Worm (Caenorhabditis elegans) whole organism, L2 larva: ENCODE data around the gene zipt-3.

Experiments
- aly-2 ChIP-seq: fragments of 150-350 bp; optimal IDR thresholded peaks from 2 replicates; lab custom pipeline; 2014; ENCODE audit warnings: missing biosample characterization, missing genetic modification characterization
- ama-1 ChIP-seq: fragments of 150-350 bp; optimal IDR thresholded peaks from 2 replicates; lab custom pipeline; 2018; ENCODE audit warnings: inconsistent platforms
- egl-27 ChIP-seq: sonication (generic microtip); optimal IDR thresholded peaks from 3 replicates; lab custom pipeline; 2017; ENCODE audit warnings: missing biosample characterization, missing genetic modification reagents, missing genetic modification characterization
- lin-11 ChIP-seq: fragments of 150-350 bp; sonication (generic microtip); optimal IDR thresholded peaks from 2 replicates; lab custom pipeline; 2014; ENCODE audit warnings: missing biosample characterization, missing genetic modification characterization, inconsistent platforms, mixed read lengths
- lin-39 ChIP-seq: fragments of 150-350 bp; optimal IDR thresholded peaks from 2 replicates; lab custom pipeline; 2014; ENCODE audit warnings: missing biosample characterization, missing genetic modification reagents, missing genetic modification characterization
- nhr-10 ChIP-seq: sonication (generic microtip); optimal IDR thresholded peaks from 2 replicates; lab custom pipeline; 2017; ENCODE audit warnings: missing biosample characterization, missing genetic modification characterization
- nhr-12 ChIP-seq: fragments of 150-350 bp; optimal IDR thresholded peaks from 2 replicates; lab custom pipeline; 2014; ENCODE audit warnings: missing biosample characterization, missing genetic modification characterization
- nhr-25 ChIP-seq: fragments of 150-350 bp; sonication (generic microtip); optimal IDR thresholded peaks from 3 replicates; lab custom pipeline; 2014; ENCODE audit warnings: missing biosample characterization, missing genetic modification characterization
- unc-39 ChIP-seq: fragments of 150-350 bp; optimal IDR thresholded peaks from 2 replicates; lab custom pipeline; 2014; ENCODE audit warnings: missing biosample characterization, missing genetic modification characterization

DNA sequence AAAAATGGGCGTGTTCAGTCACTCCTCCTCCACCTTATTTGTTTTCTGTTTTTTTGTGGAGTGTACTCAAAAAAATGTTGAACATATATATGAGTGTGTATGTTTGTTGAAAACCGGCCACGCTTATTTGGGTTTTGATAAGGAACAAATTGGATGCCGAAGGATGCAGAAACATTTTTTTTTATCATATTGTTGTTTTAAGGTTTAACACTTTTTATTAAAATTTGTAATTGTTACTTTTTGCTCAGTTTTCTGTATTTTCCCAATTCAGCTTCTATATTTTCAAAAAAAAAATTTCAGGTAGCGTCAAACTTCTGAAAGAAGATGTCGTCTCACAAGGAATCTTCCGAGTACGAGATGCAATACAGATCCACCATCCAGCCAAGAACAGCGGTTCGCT lies 47.4 kb downstream of the zipt-3 start, which contains the start of gene ifb-1:
- TF ChIP-seq lin-39 (tag; lab: Kevin White, UChicago): no peak
- no peak for TF ChIP-seq nhr-25 (tag; lab: Kevin White, UChicago)
- TF ChIP-seq lin-11: no peak
- no peak for TF ChIP-seq unc-39
- no peak for TF ChIP-seq nhr-10 (tag; lab: Kevin White, UChicago)
- no peak for TF ChIP-seq egl-27 (tag; lab: Kevin White, UChicago)
- TF ChIP-seq aly-2 (tag; lab: Kevin White, UChicago): no peak
- no peak for TF ChIP-seq ama-1 (lab: Kevin White, UChicago)
- TF ChIP-seq nhr-12 (tag; lab: Kevin White, UChicago): no peak
